Fruit fly (Drosophila melanogaster) whole organism, adult: ENCODE measurements around the gene CaMKI.
A peak's percentile ranks its signal among the peaks of the same experiment; 100 is the strongest.

Source experiments
- CG11617 ChIP-seq: fragments of 200-800 bp; sonication (Bioruptor generic); optimal IDR thresholded peaks from 2 replicates; lab custom pipeline; 2017; ENCODE audit warnings: mild to moderate bottlenecking, missing biosample characterization, missing genetic modification reagents, missing genetic modification characterization
- CG12768 ChIP-seq: fragments of 200-800 bp; sonication (Bioruptor generic); optimal IDR thresholded peaks from 2 replicates; lab custom pipeline; 2017; ENCODE audit warnings: missing biosample characterization, missing genetic modification characterization, mild to moderate bottlenecking, moderate library complexity, missing genetic modification reagents
- CG14711 ChIP-seq: fragments of 200-800 bp; sonication (Bioruptor generic); optimal IDR thresholded peaks from 2 replicates; lab custom pipeline; 2018; ENCODE audit warnings: missing biosample characterization, mild to moderate bottlenecking, missing genetic modification characterization, moderate library complexity
- CG1620 ChIP-seq: fragments of 200-800 bp; sonication (Bioruptor generic); optimal IDR thresholded peaks from 2 replicates; lab custom pipeline; 2016; ENCODE audit warnings: missing biosample characterization, missing genetic modification characterization
- CG33017 ChIP-seq: fragments of 200-800 bp; sonication (Bioruptor generic); optimal IDR thresholded peaks from 2 replicates; lab custom pipeline; 2018; ENCODE audit warnings: missing biosample characterization, mild to moderate bottlenecking, missing genetic modification characterization, moderate library complexity
- CG5204 ChIP-seq: fragments of 200-800 bp; sonication (Bioruptor generic); optimal IDR thresholded peaks from 2 replicates; lab custom pipeline; 2016; ENCODE audit warnings: missing biosample characterization, missing genetic modification characterization
- CG7045 ChIP-seq: fragments of 200-800 bp; sonication (Bioruptor generic); optimal IDR thresholded peaks from 2 replicates; lab custom pipeline; 2017; ENCODE audit warnings: missing biosample characterization, mild to moderate bottlenecking, missing genetic modification characterization
- CG7101 ChIP-seq: fragments of 200-800 bp; sonication (Bioruptor generic); optimal IDR thresholded peaks from 2 replicates; lab custom pipeline; 2018; ENCODE audit warnings: missing biosample characterization, mild to moderate bottlenecking, missing genetic modification characterization, moderate library complexity
- Clk ChIP-seq: fragments of 200-800 bp; sonication (Bioruptor generic); optimal IDR thresholded peaks from 2 replicates; lab custom pipeline; 2017; ENCODE audit warnings: missing biosample characterization, missing genetic modification characterization
- Crg-1 ChIP-seq: fragments of 200-800 bp; sonication (Bioruptor generic); optimal IDR thresholded peaks from 2 replicates; lab custom pipeline; 2016; ENCODE audit warnings: missing biosample characterization, missing genetic modification characterization
- Hr96 ChIP-seq: fragments of 200-800 bp; sonication (Bioruptor generic); optimal IDR thresholded peaks from 2 replicates; lab custom pipeline; 2016; ENCODE audit warnings: missing biosample characterization, missing genetic modification characterization
- Mnt ChIP-seq: fragments of 200-800 bp; sonication (Bioruptor generic); optimal IDR thresholded peaks from 2 replicates; lab custom pipeline; 2016; ENCODE audit warnings: missing biosample characterization, mild to moderate bottlenecking, missing genetic modification characterization
- bab1 ChIP-seq: fragments of 200-800 bp; sonication (Bioruptor generic); optimal IDR thresholded peaks from 3 replicates; lab custom pipeline; 2019; ENCODE audit warnings: missing biosample characterization, mild to moderate bottlenecking, missing genetic modification characterization, moderate library complexity
- cic ChIP-seq: fragments of 200-800 bp; sonication (Bioruptor generic); optimal IDR thresholded peaks from 2 replicates; lab custom pipeline; 2017; ENCODE audit warnings: missing biosample characterization, mild to moderate bottlenecking, missing genetic modification characterization, moderate library complexity
- cnc ChIP-seq, 2 experiments: fragments of >200 bp; optimal IDR thresholded peaks; 2 replicates each; lab custom pipeline; 2017
- kay ChIP-seq: fragments of 200-800 bp; sonication (Bioruptor generic); peaks from one replicate; lab custom pipeline; 2016; ENCODE audit warnings: missing biosample characterization, missing genetic modification characterization, borderline replicate concordance
- ovo ChIP-seq: fragments of 200-800 bp; sonication (Bioruptor generic); optimal IDR thresholded peaks from 2 replicates; lab custom pipeline; 2016; ENCODE audit warnings: missing biosample characterization, missing genetic modification characterization
- pad ChIP-seq: fragments of 200-800 bp; sonication (Bioruptor generic); optimal IDR thresholded peaks from 3 replicates; lab custom pipeline; 2017; ENCODE audit warnings: missing biosample characterization, missing genetic modification characterization, mild to moderate bottlenecking, moderate library complexity, missing genetic modification reagents
- tj ChIP-seq: fragments of 200-800 bp; sonication (Bioruptor generic); optimal IDR thresholded peaks from 3 replicates; lab custom pipeline; 2017; ENCODE audit warnings: missing biosample characterization, mild to moderate bottlenecking, missing genetic modification characterization, moderate library complexity
- toe ChIP-seq: fragments of 200-800 bp; sonication (Bioruptor generic); optimal IDR thresholded peaks from 2 replicates; lab custom pipeline; 2016; ENCODE audit warnings: missing biosample characterization, missing genetic modification characterization

CaMKI gene

DNA sequence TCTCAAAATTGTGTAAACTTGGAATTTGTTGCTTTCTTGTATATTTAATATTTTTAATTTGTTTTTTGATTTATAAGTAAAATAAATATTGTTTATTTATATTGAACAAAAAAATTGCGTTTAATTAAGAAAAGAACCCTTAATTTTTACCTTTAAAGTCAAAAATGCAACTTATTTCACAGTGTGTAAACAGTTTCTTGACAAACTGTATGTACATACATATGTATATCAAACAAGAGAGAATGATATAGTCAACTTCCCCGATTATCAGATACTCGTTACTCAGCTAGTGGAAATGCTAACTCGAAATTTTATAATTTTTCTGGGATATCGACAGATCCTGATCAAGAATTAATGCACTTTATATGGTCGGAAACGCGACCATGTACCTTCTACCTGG is 24.3 kb upstream of the CaMKI start:
- no peak for TF ChIP-seq ovo (GFP tag; lab: Kevin White, UChicago)
- TF ChIP-seq Mnt = no peak
- no peak for TF ChIP-seq bab1
- TF ChIP-seq cnc (optimal IDR thresholded peaks at IDR 0.05; lab: Kevin White, UChicago) = no peak
- no peak for TF ChIP-seq toe (GFP tag; lab: Kevin White, UChicago)
- no peak for TF ChIP-seq CG7045
- no peak for TF ChIP-seq CG11617 (GFP tag; lab: Kevin White, UChicago)

DNA sequence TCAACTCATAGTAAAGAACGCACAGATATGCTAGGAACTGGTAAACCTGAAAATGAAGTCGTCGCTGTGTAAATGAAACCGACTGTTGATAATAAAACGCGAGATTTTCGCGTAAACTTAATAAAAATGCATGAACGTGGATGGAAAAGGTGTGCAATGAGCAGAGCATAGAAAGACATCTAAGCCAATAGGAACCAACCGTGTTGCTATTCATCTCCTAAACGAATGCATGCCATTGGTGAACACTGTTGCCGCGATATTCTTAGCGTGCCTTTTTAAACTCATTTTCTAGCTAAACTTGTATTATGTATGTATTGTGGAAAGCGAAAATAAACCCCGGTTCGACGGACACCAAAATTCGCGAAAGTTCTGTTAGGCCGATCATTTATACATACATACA is 23.5 kb upstream of the CaMKI start:
- no peak for TF ChIP-seq cic (GFP tag; lab: Kevin White, UChicago)
- TF ChIP-seq bab1 = no peak
- TF ChIP-seq pad (GFP tag; lab: Kevin White, UChicago) = no peak
- TF ChIP-seq tj = no peak
- TF ChIP-seq toe (GFP tag; lab: Kevin White, UChicago) = no peak
- TF ChIP-seq Hr96 = no peak
- TF ChIP-seq CG7045 = no peak
- TF ChIP-seq CG11617 (GFP tag; lab: Kevin White, UChicago) = no peak

DNA sequence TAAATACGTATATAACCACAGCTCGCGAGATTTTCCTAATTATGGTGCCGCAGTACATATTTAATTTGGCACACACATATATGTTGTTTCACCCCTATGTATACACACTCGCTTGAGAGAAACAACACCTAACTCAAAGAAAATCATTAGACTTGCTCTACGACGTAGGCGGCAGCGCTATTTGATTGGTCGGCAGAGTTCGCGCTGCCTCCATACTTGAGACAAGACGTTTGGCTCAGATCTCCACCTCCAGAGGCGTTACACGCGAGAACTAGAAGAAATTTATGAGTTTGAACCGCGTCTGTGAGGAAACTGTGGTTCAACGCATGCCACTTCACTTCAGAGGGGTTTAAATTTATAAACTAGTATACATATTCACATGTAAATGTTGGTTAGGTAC is 22.0 kb upstream of the CaMKI start:
- TF ChIP-seq ovo (GFP tag; lab: Kevin White, UChicago) (no peak), tj (no peak), Crg-1 (no peak), cic (GFP tag; lab: Kevin White, UChicago) (no peak), bab1 (no peak)

DNA sequence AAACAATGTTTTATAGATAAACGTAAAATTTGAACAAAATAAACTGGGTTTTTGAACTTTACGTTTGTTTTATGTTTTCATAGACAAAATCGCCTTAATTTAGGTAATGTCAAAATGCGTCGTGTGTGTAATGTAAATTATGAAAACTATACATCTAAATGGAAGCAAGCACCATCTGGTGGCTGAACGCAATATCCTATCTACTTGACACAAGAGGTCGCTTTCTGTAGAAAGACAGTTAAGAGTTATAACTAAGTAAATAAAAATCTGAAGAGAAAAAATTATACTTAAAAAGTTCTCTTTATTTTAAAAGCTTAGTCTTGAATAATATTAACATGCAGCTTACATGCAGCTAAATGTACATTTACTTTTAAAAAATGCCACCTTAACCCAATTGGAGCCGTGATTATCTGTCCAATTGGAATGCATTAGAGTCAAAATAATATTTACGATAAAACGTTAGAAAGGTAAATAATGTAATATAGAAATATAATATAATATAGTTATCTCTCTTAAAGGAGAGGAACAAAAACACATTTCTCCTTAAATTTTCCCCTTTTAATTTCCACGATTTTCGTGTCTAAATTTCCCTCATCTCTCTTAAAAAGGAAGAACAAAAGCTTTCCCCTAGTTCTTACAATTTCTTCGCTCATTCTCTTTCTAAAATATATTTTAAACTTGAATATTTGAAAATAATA is 20.5 kb upstream of the CaMKI start:
- no peak for TF ChIP-seq Clk (GFP tag; lab: Kevin White, UChicago)
- TF ChIP-seq Crg-1 = peak; percentile 62
- TF ChIP-seq CG14711 (tag; lab: Kevin White, UChicago) = peak; percentile 64
- TF ChIP-seq tj = no peak
- peak; percentile 58 for TF ChIP-seq CG7101 (tag; lab: Kevin White, UChicago)
- TF ChIP-seq toe (GFP tag; lab: Kevin White, UChicago) = peak; percentile 71
- peak; percentile 84 for TF ChIP-seq CG1620 (GFP tag; lab: Kevin White, UChicago)
- peak; percentile 64 for TF ChIP-seq CG5204 (GFP tag; lab: Kevin White, UChicago)
- no peak for TF ChIP-seq kay (GFP tag; lab: Kevin White, UChicago)
- peak; percentile 92 for TF ChIP-seq pad (GFP tag; lab: Kevin White, UChicago)
- TF ChIP-seq bab1 = peak; percentile 88
- TF ChIP-seq ovo (GFP tag; lab: Kevin White, UChicago) = peak; percentile 53
- TF ChIP-seq CG12768 (GFP tag; lab: Kevin White, UChicago) = no peak
- peak; percentile 14 for TF ChIP-seq Mnt
- no peak for TF ChIP-seq CG33017 (tag; lab: Kevin White, UChicago)
- no peak for TF ChIP-seq cnc (optimal IDR thresholded peaks at IDR 0.05; lab: Kevin White, UChicago)
- TF ChIP-seq Hr96 = peak; percentile 82
- TF ChIP-seq CG11617 (GFP tag; lab: Kevin White, UChicago) = no peak
- TF ChIP-seq CG7045 = peak; percentile 60
- TF ChIP-seq cic (GFP tag; lab: Kevin White, UChicago) = no peak

DNA sequence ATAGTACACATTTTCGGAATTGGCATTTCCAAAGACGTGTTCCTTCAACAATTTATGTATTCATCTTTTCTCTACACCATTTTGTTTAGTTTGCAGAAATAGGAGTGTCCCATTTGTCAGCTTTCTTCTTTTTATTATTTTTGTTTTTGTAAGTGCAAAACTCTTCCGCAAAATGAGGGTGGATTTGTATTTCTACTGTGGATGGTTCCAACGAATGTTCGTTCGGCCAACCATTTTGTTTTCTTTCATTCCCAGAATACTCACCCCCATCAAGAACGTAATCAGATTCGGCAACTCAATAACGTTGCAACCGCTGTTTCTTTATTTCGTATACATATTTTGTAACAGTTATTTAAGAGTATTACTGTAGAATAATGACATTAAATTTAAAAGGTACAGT is 17.0 kb upstream of the CaMKI start:
- no peak for TF ChIP-seq Crg-1
- TF ChIP-seq Clk (GFP tag; lab: Kevin White, UChicago) = no peak
- TF ChIP-seq Hr96 = no peak
- TF ChIP-seq CG7045 = no peak
- no peak for TF ChIP-seq Mnt
- TF ChIP-seq CG14711 (tag; lab: Kevin White, UChicago) = no peak
- no peak for TF ChIP-seq cic (GFP tag; lab: Kevin White, UChicago)
- no peak for TF ChIP-seq CG7101 (tag; lab: Kevin White, UChicago)
- no peak for TF ChIP-seq CG33017 (tag; lab: Kevin White, UChicago)
- no peak for TF ChIP-seq toe (GFP tag; lab: Kevin White, UChicago)
- TF ChIP-seq bab1 = no peak
- TF ChIP-seq CG12768 (GFP tag; lab: Kevin White, UChicago) = no peak
- no peak for TF ChIP-seq CG5204 (GFP tag; lab: Kevin White, UChicago)
- no peak for TF ChIP-seq pad (GFP tag; lab: Kevin White, UChicago)
- no peak for TF ChIP-seq kay (GFP tag; lab: Kevin White, UChicago)
- TF ChIP-seq tj = no peak
- TF ChIP-seq cnc (optimal IDR thresholded peaks at IDR 0.05; lab: Kevin White, UChicago) = no peak
- no peak for TF ChIP-seq CG1620 (GFP tag; lab: Kevin White, UChicago)
- no peak for TF ChIP-seq CG11617 (GFP tag; lab: Kevin White, UChicago)

DNA sequence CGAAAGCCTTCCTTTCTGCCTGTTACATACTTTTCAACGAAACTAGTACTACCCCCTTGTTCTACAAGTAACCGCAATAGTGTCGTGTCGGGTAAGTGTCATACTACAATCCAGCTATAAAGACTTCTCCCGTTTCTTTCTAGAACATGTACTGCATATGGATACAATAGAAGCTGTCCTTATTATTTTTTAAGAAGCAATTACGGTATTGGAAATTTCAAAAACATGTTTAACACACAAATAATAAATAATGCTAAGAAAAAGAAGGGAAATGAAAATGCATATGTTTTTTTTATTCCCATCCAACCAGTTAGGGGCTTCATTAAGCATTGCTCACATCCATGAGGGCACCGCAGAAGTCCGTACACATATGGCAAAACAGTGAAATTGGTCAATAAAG is 15.8 kb upstream of the CaMKI start:
- TF ChIP-seq kay (GFP tag; lab: Kevin White, UChicago) (no peak), ovo (GFP tag; lab: Kevin White, UChicago) (no peak), cic (GFP tag; lab: Kevin White, UChicago) (no peak), toe (GFP tag; lab: Kevin White, UChicago) (no peak)

DNA sequence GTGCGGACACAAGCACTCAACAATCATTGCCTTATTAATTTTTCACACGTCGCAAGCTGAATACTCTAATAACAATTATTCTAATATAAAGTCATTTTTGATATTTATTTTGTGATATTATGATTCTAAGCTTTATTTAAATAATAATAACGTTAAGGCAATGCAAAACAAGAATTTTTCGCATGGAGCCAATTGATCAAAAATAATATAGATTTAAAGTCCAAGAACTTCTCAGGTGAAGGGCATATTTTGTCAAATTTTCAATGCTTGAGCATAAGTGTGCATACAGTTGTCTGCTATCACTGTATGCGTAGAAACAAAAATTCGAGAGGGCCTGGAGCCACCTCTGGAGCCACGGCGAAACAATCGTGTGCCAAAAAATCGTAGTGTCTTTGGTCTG is 10.9 kb upstream of the CaMKI start:
- TF ChIP-seq Mnt (no peak), cic (GFP tag; lab: Kevin White, UChicago) (no peak), CG5204 (GFP tag; lab: Kevin White, UChicago) (no peak), bab1 (peak; percentile 3)
